Fruit fly (Drosophila melanogaster) whole organism, prepupa: Measurements from ENCODE around the gene Hsc70-4.

Experiments
- Blimp-1 ChIP-seq: fragments of 200-800 bp; sonication (Bioruptor generic); optimal IDR thresholded peaks from 3 replicates; lab custom pipeline; 2017; ENCODE audit warnings: missing biosample characterization, missing genetic modification characterization, mild to moderate bottlenecking, moderate library complexity, missing genetic modification reagents
- CG10669 ChIP-seq: fragments of 200-800 bp; sonication (Bioruptor generic); optimal IDR thresholded peaks from 3 replicates; lab custom pipeline; 2018; ENCODE audit warnings: missing biosample characterization, mild to moderate bottlenecking, missing genetic modification characterization, moderate library complexity
- CG11294 ChIP-seq: fragments of 200-800 bp; sonication (Bioruptor generic); IDR thresholded peaks from 2 replicates; pipeline ENCODE4 v1.3.6; 2022; ENCODE audit warnings: missing biosample characterization, missing genetic modification characterization
- CG11762 ChIP-seq: fragments of 200-800 bp; sonication (Bioruptor generic); optimal IDR thresholded peaks from 3 replicates; lab custom pipeline; 2016; ENCODE audit warnings: missing biosample characterization, missing genetic modification characterization; ENCODE audit not compliant: insufficient read depth
- CG15336 ChIP-seq: fragments of 200-800 bp; sonication (Bioruptor generic); IDR thresholded peaks from 2 replicates; pipeline ENCODE4 v1.3.6; 2022; ENCODE audit warnings: missing biosample characterization, missing genetic modification characterization
- CG1621 ChIP-seq: fragments of 200-800 bp; sonication (Bioruptor generic); optimal IDR thresholded peaks from 3 replicates; lab custom pipeline; 2018; ENCODE audit warnings: missing biosample characterization, mild to moderate bottlenecking, missing genetic modification characterization
- CG16779 ChIP-seq: fragments of 200-800 bp; sonication (Bioruptor generic); optimal IDR thresholded peaks from 3 replicates; lab custom pipeline; 2017; ENCODE audit warnings: missing biosample characterization, mild to moderate bottlenecking, missing genetic modification characterization
- CG3032 ChIP-seq: fragments of 200-800 bp; optimal IDR thresholded peaks from 2 replicates; lab custom pipeline; 2019; ENCODE audit warnings: missing biosample characterization, mild to moderate bottlenecking, missing genetic modification characterization, moderate library complexity
- CG31627 ChIP-seq: fragments of 200-800 bp; sonication (Bioruptor generic); optimal IDR thresholded peaks from 3 replicates; lab custom pipeline; 2016; ENCODE audit warnings: missing biosample characterization, missing genetic modification characterization
- CG32006 ChIP-seq: fragments of 200-800 bp; sonication (Bioruptor generic); optimal IDR thresholded peaks from 3 replicates; lab custom pipeline; 2017; ENCODE audit warnings: missing biosample characterization, mild to moderate bottlenecking, missing genetic modification characterization
- CG34406 ChIP-seq: fragments of 200-800 bp; sonication (Bioruptor generic); optimal IDR thresholded peaks from 3 replicates; lab custom pipeline; 2016; ENCODE audit warnings: missing biosample characterization, missing genetic modification characterization
- CG3919 ChIP-seq: fragments of 200-800 bp; sonication (Bioruptor generic); optimal IDR thresholded peaks from 3 replicates; lab custom pipeline; 2016; ENCODE audit warnings: missing biosample characterization, missing genetic modification characterization
- CG6163 ChIP-seq: fragments of 200-800 bp; sonication (Bioruptor generic); IDR thresholded peaks from 3 replicates; pipeline ENCODE4 v1.3.6; 2022; ENCODE audit warnings: missing biosample characterization, missing genetic modification characterization
- CG6276 ChIP-seq: fragments of 200-800 bp; sonication (Bioruptor generic); optimal IDR thresholded peaks from 2 replicates; lab custom pipeline; 2017; ENCODE audit warnings: missing biosample characterization, mild to moderate bottlenecking, missing genetic modification characterization
- CG6792 ChIP-seq: fragments of 200-800 bp; sonication (Bioruptor generic); optimal IDR thresholded peaks from 3 replicates; lab custom pipeline; 2016; ENCODE audit warnings: missing biosample characterization, missing genetic modification characterization
- CG6808 ChIP-seq: fragments of 200-800 bp; sonication (Bioruptor generic); optimal IDR thresholded peaks from 3 replicates; lab custom pipeline; 2017; ENCODE audit warnings: missing biosample characterization, missing genetic modification characterization, mild to moderate bottlenecking, moderate library complexity, missing genetic modification reagents
- CG6854 ChIP-seq: fragments of 200-800 bp; sonication (Bioruptor generic); optimal IDR thresholded peaks from 2 replicates; lab custom pipeline; 2017; ENCODE audit warnings: missing biosample characterization, mild to moderate bottlenecking, missing genetic modification characterization
- CG7368 ChIP-seq: fragments of 200-800 bp; sonication (Bioruptor generic); optimal IDR thresholded peaks from 3 replicates; lab custom pipeline; 2016; ENCODE audit warnings: missing biosample characterization, missing genetic modification characterization
- CG8319 ChIP-seq: fragments of 200-800 bp; sonication (Bioruptor generic); optimal IDR thresholded peaks from 3 replicates; lab custom pipeline; 2016; ENCODE audit warnings: missing biosample characterization, missing genetic modification characterization
- Eip78C ChIP-seq: fragments of 200-800 bp; sonication (Bioruptor generic); peaks from one replicate; lab custom pipeline; 2016; ENCODE audit warnings: missing biosample characterization, missing genetic modification characterization
- Eip93F ChIP-seq: fragments of 200-800 bp; sonication (Bioruptor generic); optimal IDR thresholded peaks from 2 replicates; lab custom pipeline; 2016; ENCODE audit warnings: missing biosample characterization, mild to moderate bottlenecking, missing genetic modification characterization
- Ets21C ChIP-seq: fragments of 200-800 bp; sonication (Bioruptor generic); optimal IDR thresholded peaks from 3 replicates; lab custom pipeline; 2016; ENCODE audit warnings: missing biosample characterization, missing genetic modification characterization
- Ets96B ChIP-seq: fragments of 200-800 bp; optimal IDR thresholded peaks from 2 replicates; lab custom pipeline; 2019; ENCODE audit warnings: missing biosample characterization, mild to moderate bottlenecking, missing genetic modification characterization, moderate library complexity
- Gug ChIP-seq: fragments of 200-800 bp; sonication (Bioruptor generic); IDR thresholded peaks from 2 replicates; pipeline ENCODE4 v1.3.6; 2022; ENCODE audit warnings: missing biosample characterization, missing genetic modification characterization
- Hr38 ChIP-seq: sonication (Bioruptor generic); optimal IDR thresholded peaks from 2 replicates; lab custom pipeline; 2016; ENCODE audit warnings: missing biosample characterization, missing genetic modification characterization
- Hr39 ChIP-seq: fragments of 200-800 bp; sonication (Bioruptor generic); optimal IDR thresholded peaks from 2 replicates; lab custom pipeline; 2016; ENCODE audit warnings: missing biosample characterization, missing genetic modification characterization
- Hr4 ChIP-seq: fragments of 200-800 bp; sonication (Bioruptor generic); optimal IDR thresholded peaks from 3 replicates; lab custom pipeline; 2016; ENCODE audit warnings: missing biosample characterization, missing genetic modification characterization
- Lpt ChIP-seq: fragments of 200-800 bp; sonication (Bioruptor generic); optimal IDR thresholded peaks from 3 replicates; lab custom pipeline; 2016; ENCODE audit warnings: missing biosample characterization, missing genetic modification characterization
- OdsH ChIP-seq: fragments of 200-800 bp; sonication (Bioruptor generic); optimal IDR thresholded peaks from 3 replicates; lab custom pipeline; 2016; ENCODE audit warnings: missing biosample characterization, missing genetic modification characterization
- Smox ChIP-seq: fragments of 200-800 bp; sonication (Bioruptor generic); optimal IDR thresholded peaks from 3 replicates; lab custom pipeline; 2016; ENCODE audit warnings: missing biosample characterization, missing genetic modification characterization
- Sox102F ChIP-seq: fragments of 200-800 bp; sonication (Bioruptor generic); optimal IDR thresholded peaks from 2 replicates; lab custom pipeline; 2016; ENCODE audit warnings: missing biosample characterization, mild to moderate bottlenecking, missing genetic modification characterization
- Sox14 ChIP-seq: fragments of 200-800 bp; sonication (Bioruptor generic); optimal IDR thresholded peaks from 3 replicates; lab custom pipeline; 2016; ENCODE audit warnings: missing biosample characterization, missing genetic modification characterization
- Sox15 ChIP-seq: fragments of 200-800 bp; sonication (Bioruptor generic); optimal IDR thresholded peaks from 3 replicates; lab custom pipeline; 2016; ENCODE audit warnings: missing biosample characterization, missing genetic modification characterization
- achi ChIP-seq: fragments of 200-800 bp; sonication (Bioruptor generic); optimal IDR thresholded peaks from 3 replicates; lab custom pipeline; 2016; ENCODE audit warnings: missing biosample characterization, missing genetic modification characterization
- acj6 ChIP-seq: fragments of 200-800 bp; sonication (Bioruptor generic); optimal IDR thresholded peaks from 3 replicates; lab custom pipeline; 2016; ENCODE audit warnings: missing biosample characterization, missing genetic modification characterization
- dac ChIP-seq: fragments of 200-800 bp; sonication (Bioruptor generic); optimal IDR thresholded peaks from 2 replicates; lab custom pipeline; 2017; ENCODE audit warnings: missing biosample characterization, mild to moderate bottlenecking, missing genetic modification characterization
- dsx ChIP-seq: fragments of 200-800 bp; optimal IDR thresholded peaks from 3 replicates; lab custom pipeline; 2019; ENCODE audit warnings: missing biosample characterization, mild to moderate bottlenecking, missing genetic modification characterization, moderate library complexity; ENCODE audit not compliant: poor library complexity, severe bottlenecking
- eg ChIP-seq: fragments of 200-800 bp; sonication (Bioruptor generic); IDR thresholded peaks from 3 replicates; pipeline ENCODE4 v1.3.6; 2022; ENCODE audit warnings: missing biosample characterization, missing genetic modification characterization
- esn ChIP-seq: fragments of 200-800 bp; sonication (Bioruptor generic); optimal IDR thresholded peaks from 2 replicates; lab custom pipeline; 2016; ENCODE audit warnings: missing biosample characterization, mild to moderate bottlenecking, missing genetic modification characterization, moderate library complexity
- fd59A ChIP-seq: fragments of 200-800 bp; sonication (Bioruptor generic); optimal IDR thresholded peaks from 2 replicates; lab custom pipeline; 2017; ENCODE audit warnings: missing biosample characterization, mild to moderate bottlenecking, missing genetic modification characterization, missing genetic modification reagents
- fd85E ChIP-seq: fragments of 200-800 bp; sonication (Bioruptor generic); optimal IDR thresholded peaks from 3 replicates; lab custom pipeline; 2016; ENCODE audit warnings: missing biosample characterization, missing genetic modification characterization
- fkh ChIP-seq: fragments of 200-800 bp; sonication (Bioruptor generic); optimal IDR thresholded peaks from 3 replicates; lab custom pipeline; 2017; ENCODE audit warnings: missing biosample characterization, mild to moderate bottlenecking, missing genetic modification characterization, moderate library complexity
- lz ChIP-seq: fragments of 200-800 bp; sonication (Bioruptor generic); optimal IDR thresholded peaks from 3 replicates; lab custom pipeline; 2016; ENCODE audit warnings: missing biosample characterization, missing genetic modification characterization
- net ChIP-seq: fragments of 200-800 bp; sonication (Bioruptor generic); optimal IDR thresholded peaks from 3 replicates; lab custom pipeline; 2016; ENCODE audit warnings: missing biosample characterization, missing genetic modification characterization
- pdm3 ChIP-seq: fragments of 200-800 bp; sonication (Bioruptor generic); optimal IDR thresholded peaks from 3 replicates; lab custom pipeline; 2016; ENCODE audit warnings: missing biosample characterization, missing genetic modification characterization
- salr ChIP-seq, 2 experiments: fragments of 200-800 bp; sonication (Bioruptor generic); optimal IDR thresholded peaks; 3 replicates each; lab custom pipeline; 2016 to 2018; ENCODE audit warnings: missing biosample characterization in 2 of 2, missing genetic modification characterization in 2 of 2, mild to moderate bottlenecking in 1 of 2
- spab ChIP-seq: fragments of 200-800 bp; sonication (Bioruptor generic); optimal IDR thresholded peaks from 2 replicates; lab custom pipeline; 2017; ENCODE audit warnings: missing biosample characterization, mild to moderate bottlenecking, missing genetic modification characterization, missing genetic modification reagents
- ss ChIP-seq, 2 experiments: fragments of 200-800 bp; sonication (Bioruptor generic); optimal IDR thresholded peaks; 2 replicates in 1 of 2; 3 replicates in 1 of 2; lab custom pipeline; 2017 to 2018; ENCODE audit warnings: mild to moderate bottlenecking in 2 of 2, missing biosample characterization in 2 of 2, missing genetic modification characterization in 2 of 2, moderate library complexity in 1 of 2
- svp ChIP-seq: fragments of 200-800 bp; sonication (Bioruptor generic); peaks from one replicate; lab custom pipeline; 2016; ENCODE audit warnings: missing biosample characterization, missing genetic modification characterization
- topi ChIP-seq: fragments of 200-800 bp; sonication (Bioruptor generic); optimal IDR thresholded peaks from 3 replicates; lab custom pipeline; 2016; ENCODE audit warnings: missing biosample characterization, missing genetic modification characterization
- vri ChIP-seq: fragments of 200-800 bp; sonication (Bioruptor generic); optimal IDR thresholded peaks from 3 replicates; lab custom pipeline; 2016; ENCODE audit warnings: missing biosample characterization, mild to moderate bottlenecking, missing genetic modification characterization

The Hsc70-4 gene

DNA sequence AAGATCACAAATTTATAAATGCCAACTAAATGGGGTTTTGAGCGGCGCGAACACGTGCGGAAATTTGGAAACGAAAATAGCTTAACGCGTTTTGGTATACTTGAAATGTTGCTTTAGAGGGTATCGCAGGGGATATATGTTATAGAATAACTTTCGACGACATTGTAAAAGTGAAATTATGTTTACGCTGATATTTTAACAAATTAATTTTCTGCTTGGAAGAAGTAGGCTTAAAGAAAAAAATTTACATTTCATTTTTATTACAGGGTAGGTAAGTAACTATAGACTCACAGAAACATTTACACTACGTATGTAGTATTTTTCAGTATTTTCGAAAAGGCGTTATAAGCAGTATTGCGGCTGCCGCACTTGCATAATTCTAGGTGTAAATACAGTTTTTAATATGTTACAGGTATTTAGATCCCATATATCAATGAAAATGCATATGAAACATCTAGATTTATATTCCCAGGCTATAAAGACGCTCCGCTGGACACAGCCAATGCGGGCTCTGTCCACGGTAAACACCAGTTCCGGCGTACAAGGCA lies 13.1 kb upstream of the Hsc70-4 start, which contains the start of the genes Art3 and mRpS10:
TSS of gene Art3 (minus strand) at position 80 of the 548 bp plus-strand sequence.
TSS of gene mRpS10 (plus strand) at position 337 of the 548 bp plus-strand sequence.
- peak; percentile 100 for TF ChIP-seq acj6 (GFP tag; lab: Kevin White, UChicago)
- TF ChIP-seq CG32006 = peak; percentile 100
- peak; percentile 100 for TF ChIP-seq CG3032
- peak; percentile 100 for TF ChIP-seq Gug
- peak; percentile 100 for TF ChIP-seq Ets21C
- TF ChIP-seq lz = peak; percentile 100
- peak; percentile 100 for TF ChIP-seq Ets96B
- peak; percentile 100 for TF ChIP-seq Sox14 (GFP tag; lab: Kevin White, UChicago)
- peak; percentile 99 for TF ChIP-seq CG6276 (GFP tag; lab: Kevin White, UChicago)
- peak; percentile 98 for TF ChIP-seq Eip93F
- TF ChIP-seq Hr4 (GFP tag; lab: Kevin White, UChicago) = peak; percentile 100
- TF ChIP-seq CG3919 (GFP tag; lab: Kevin White, UChicago) = peak; percentile 100
- peak; percentile 100 for TF ChIP-seq Smox (GFP tag; lab: Kevin White, UChicago)
- TF ChIP-seq CG6792 (GFP tag; lab: Kevin White, UChicago) = peak; percentile 100
- TF ChIP-seq CG31627 (GFP tag; lab: Kevin White, UChicago) = peak; percentile 100
- peak; percentile 99 for TF ChIP-seq CG6854 (GFP tag; lab: Kevin White, UChicago)
- peak; percentile 100 for TF ChIP-seq Hr39 (GFP tag; lab: Kevin White, UChicago)
- peak; percentile 100 for TF ChIP-seq eg (GFP tag; lab: Robert Waterston, UW)
- peak; percentile 96 for TF ChIP-seq Hr38
- peak; percentile 100 for TF ChIP-seq CG11762 (GFP tag; lab: Kevin White, UChicago)
- peak; percentile 99 for TF ChIP-seq CG6808 (GFP tag; lab: Kevin White, UChicago)
- peak; percentile 100 for TF ChIP-seq fd59A (GFP tag; lab: Kevin White, UChicago)
- TF ChIP-seq svp = peak; percentile 100
- peak; percentile 99 for TF ChIP-seq vri (GFP tag; lab: Kevin White, UChicago)
- peak; percentile 100 for TF ChIP-seq esn (GFP tag; lab: Kevin White, UChicago)
- peak; percentile 100 for TF ChIP-seq Lpt (GFP tag; lab: Kevin White, UChicago)
- TF ChIP-seq CG7368 (GFP tag; lab: Kevin White, UChicago) = peak; percentile 100
- peak; percentile 100 for TF ChIP-seq CG8319 (GFP tag; lab: Kevin White, UChicago)
- TF ChIP-seq salr (GFP tag; optimal IDR thresholded peaks at IDR 0.05; lab: Kevin White, UChicago) = peak; percentile 100
- TF ChIP-seq ss (GFP tag; optimal IDR thresholded peaks at IDR 0.05; lab: Kevin White, UChicago) = peak; percentile 99 to 100
- peak; percentile 100 for TF ChIP-seq CG34406 (GFP tag; lab: Kevin White, UChicago)
- peak; percentile 100 for TF ChIP-seq Sox15 (GFP tag; lab: Kevin White, UChicago)
- TF ChIP-seq fd85E (GFP tag; lab: Kevin White, UChicago) = peak; percentile 98
- peak; percentile 99 for TF ChIP-seq dsx (GFP tag; lab: Kevin White, UChicago)
- TF ChIP-seq CG16779 (tag; lab: Kevin White, UChicago) = peak; percentile 99
- peak; percentile 100 for TF ChIP-seq CG15336 (GFP tag; lab: Robert Waterston, UW)
- TF ChIP-seq net (GFP tag; lab: Kevin White, UChicago) = peak; percentile 100
- TF ChIP-seq CG10669 (GFP tag; lab: Kevin White, UChicago) = peak; percentile 100
- TF ChIP-seq achi (GFP tag; lab: Kevin White, UChicago) = peak; percentile 99
- TF ChIP-seq dac = peak; percentile 98
- TF ChIP-seq pdm3 (GFP tag; lab: Kevin White, UChicago) = peak; percentile 100
- TF ChIP-seq Sox102F (GFP tag; lab: Kevin White, UChicago) = peak; percentile 99
- TF ChIP-seq spab (GFP tag; lab: Kevin White, UChicago) = peak; percentile 100
- peak; percentile 100 for TF ChIP-seq topi (GFP tag; lab: Kevin White, UChicago)
- peak; percentile 97 for TF ChIP-seq fkh
- peak; percentile 100 for TF ChIP-seq CG6163 (GFP tag; lab: Robert Waterston, UW)
- TF ChIP-seq CG11294 (GFP tag; lab: Robert Waterston, UW) = peak; percentile 100
- peak; percentile 100 for TF ChIP-seq Eip78C (GFP tag; lab: Kevin White, UChicago)
- TF ChIP-seq CG1621 (tag; lab: Kevin White, UChicago) = peak; percentile 99
- TF ChIP-seq OdsH (GFP tag; lab: Kevin White, UChicago) = peak; percentile 100
- peak; percentile 98 for TF ChIP-seq Blimp-1 (GFP tag; lab: Kevin White, UChicago)
